Fruit fly (Drosophila melanogaster): ENCODE results near the gene Dyrk3.

The Dyrk3 gene

DNA sequence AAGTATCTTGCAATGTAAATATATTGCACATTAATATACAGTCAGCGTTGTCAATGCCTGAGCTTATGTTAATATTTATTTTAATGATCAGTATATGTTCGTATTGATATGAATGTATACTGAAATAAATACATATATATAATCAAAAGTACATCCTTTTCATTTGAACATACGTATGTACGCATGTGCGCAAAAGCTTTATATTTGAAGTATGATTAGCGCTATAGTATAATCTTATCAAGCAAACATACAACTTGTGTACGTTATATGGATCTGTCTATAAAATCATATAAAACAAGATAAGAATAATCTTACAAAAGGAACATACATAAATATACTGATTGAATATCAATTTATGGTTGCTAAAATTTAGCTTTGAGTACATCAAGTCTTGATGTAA, 31.3 kb downstream of the Dyrk3 start:
- TF ChIP-seq Eip78C (GFP tag) (peak; percentile 67), ss (GFP tag; optimal IDR thresholded peaks at IDR 0.05) (peak in 1 of 2 experiments; percentile 48), CG16779 (tag; optimal IDR thresholded peaks at IDR 0.05) (no peak), achi (GFP tag; optimal IDR thresholded peaks at IDR 0.05) (no peak), CG6276 (GFP tag; optimal IDR thresholded peaks at IDR 0.05) (peak; percentile 79), Eip93F (GFP tag; optimal IDR thresholded peaks at IDR 0.05) (peak; percentile 4), esn (GFP tag; optimal IDR thresholded peaks at IDR 0.05) (peak; percentile 14), CG34406 (GFP tag; optimal IDR thresholded peaks at IDR 0.05) (no peak), CG10669 (GFP tag; optimal IDR thresholded peaks at IDR 0.05) (no peak), topi (GFP tag; optimal IDR thresholded peaks at IDR 0.05) (no peak), Hr39 (GFP tag; optimal IDR thresholded peaks at IDR 0.05) (no peak), CG3919 (GFP tag; optimal IDR thresholded peaks at IDR 0.05) (no peak), CG9139 (GFP tag; optimal IDR thresholded peaks at IDR 0.05) (peak; percentile 50), CG6854 (GFP tag; optimal IDR thresholded peaks at IDR 0.05) (peak; percentile 48)

dm6 chr4:1198599-1198998, 31.9 kb downstream of the Dyrk3 start, which contains the start of gene Mitf:
TSS of gene Mitf (plus strand) at chr4:1198852.
- TF ChIP-seq CG4318 (GFP tag; optimal IDR thresholded peaks at IDR 0.05) (no peak), CG15336 (GFP tag; IDR thresholded peaks at IDR 0.05) (no peak), Sox102F (GFP tag; optimal IDR thresholded peaks at IDR 0.05) (no peak), Met (GFP tag; optimal IDR thresholded peaks at IDR 0.05) (no peak), CG11902 (GFP tag; optimal IDR thresholded peaks at IDR 0.05) (no peak), CG31627 (GFP tag; optimal IDR thresholded peaks at IDR 0.05) (no peak), CG6854 (GFP tag; optimal IDR thresholded peaks at IDR 0.05) (no peak), CG6276 (GFP tag; optimal IDR thresholded peaks at IDR 0.05) (no peak), dsx (GFP tag; optimal IDR thresholded peaks at IDR 0.05; ENCODE audit: poor library complexity, severe bottlenecking) (no peak), Sox14 (GFP tag; optimal IDR thresholded peaks at IDR 0.05) (no peak), Eip93F (GFP tag; optimal IDR thresholded peaks at IDR 0.05) (no peak), Ets21C (GFP tag; optimal IDR thresholded peaks at IDR 0.05) (no peak)

DNA sequence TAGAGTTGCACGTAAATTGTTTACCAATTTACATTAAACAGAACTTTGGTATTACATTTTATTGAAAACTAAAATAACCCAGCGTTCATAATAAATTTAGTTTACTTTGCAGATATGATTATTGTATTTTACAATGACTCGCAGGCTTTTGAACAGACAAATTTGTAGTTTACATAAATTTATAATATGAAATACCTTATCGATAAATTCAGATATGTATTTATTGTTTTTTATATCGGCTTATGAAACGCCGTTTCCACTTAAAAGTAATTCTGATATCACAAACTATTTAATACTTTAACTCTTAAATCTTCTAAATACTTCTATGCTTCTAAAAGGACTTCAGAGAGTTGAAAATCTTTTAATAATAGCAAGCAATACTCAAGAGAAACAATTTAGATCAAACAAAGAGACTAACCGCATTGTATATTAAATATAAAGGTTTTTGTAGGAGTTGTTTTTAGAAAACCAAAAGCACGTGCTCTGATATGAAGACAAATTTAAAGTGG, 33.8 kb downstream of the Dyrk3 start, which contains the start of gene PIP4K:
Gene PIP4K, minus strand, starts transcription at position 196 of the 509 bp plus-strand sequence.
- TF ChIP-seq CG11762 (GFP tag; optimal IDR thresholded peaks at IDR 0.05; ENCODE audit: insufficient read depth) (no peak), CG8632 (GFP tag; optimal IDR thresholded peaks at IDR 0.05) (peak; percentile 2), CG15336 (GFP tag; IDR thresholded peaks at IDR 0.05) (no peak), pdm3 (GFP tag; optimal IDR thresholded peaks at IDR 0.05) (no peak), CG8319 (GFP tag; optimal IDR thresholded peaks at IDR 0.05) (no peak), OdsH (GFP tag; optimal IDR thresholded peaks at IDR 0.05) (peak; percentile 38), Sox102F (GFP tag; optimal IDR thresholded peaks at IDR 0.05) (no peak), Ets21C (GFP tag; optimal IDR thresholded peaks at IDR 0.05) (no peak), Eip93F (GFP tag; optimal IDR thresholded peaks at IDR 0.05) (no peak), Smox (GFP tag; optimal IDR thresholded peaks at IDR 0.05) (peak; percentile 34), dsx (GFP tag; optimal IDR thresholded peaks at IDR 0.05; ENCODE audit: poor library complexity, severe bottlenecking) (peak; percentile 97), spab (GFP tag; optimal IDR thresholded peaks at IDR 0.05) (no peak), CG32006 (GFP tag; optimal IDR thresholded peaks at IDR 0.05) (no peak), fd59A (GFP tag; optimal IDR thresholded peaks at IDR 0.05) (no peak), CG8119 (GFP tag; IDR thresholded peaks at IDR 0.05) (no peak), CG3032 (tag; optimal IDR thresholded peaks at IDR 0.05) (peak; percentile 53), Gug (GFP tag; IDR thresholded peaks at IDR 0.05) (no peak), CG6854 (GFP tag; optimal IDR thresholded peaks at IDR 0.05) (no peak), cyc (GFP tag; optimal IDR thresholded peaks at IDR 0.05) (peak; percentile 1), Ets96B (tag; optimal IDR thresholded peaks at IDR 0.05) (peak; percentile 13), Hr39 (GFP tag; optimal IDR thresholded peaks at IDR 0.05) (no peak), svp (GFP tag) (no peak), CG4318 (GFP tag; optimal IDR thresholded peaks at IDR 0.05) (no peak), Hr38 (GFP tag; optimal IDR thresholded peaks at IDR 0.05) (no peak), lz (GFP tag; optimal IDR thresholded peaks at IDR 0.05) (no peak)

Measured in whole organism, prepupa.